Worm (Caenorhabditis elegans) whole organism, early embryonic: Measurements from ENCODE around the gene W09C2.9.

Experiments
- B0310.2 ChIP-seq: sonication (generic microtip); optimal IDR thresholded peaks from 2 replicates; lab custom pipeline; 2016; ENCODE audit warnings: mild to moderate bottlenecking, missing genetic modification characterization, missing compliant biosample characterization
- F13C5.2 ChIP-seq: sonication (generic microtip); optimal IDR thresholded peaks from 2 replicates; lab custom pipeline; 2017; ENCODE audit warnings: mild to moderate bottlenecking, missing genetic modification characterization, inconsistent platforms, missing compliant biosample characterization
- aly-1 ChIP-seq: sonication (generic microtip); optimal IDR thresholded peaks from 2 replicates; lab custom pipeline; 2016; ENCODE audit warnings: missing genetic modification characterization, missing compliant biosample characterization
- ama-1 ChIP-seq: fragments of 150-350 bp; optimal IDR thresholded peaks from 2 replicates; lab custom pipeline; 2014
- ceh-13 ChIP-seq: fragments of 200-800 bp; sonication (Bioruptor generic); optimal IDR thresholded peaks from 2 replicates; lab custom pipeline; 2018; ENCODE audit warnings: mild to moderate bottlenecking, missing genetic modification characterization, missing compliant biosample characterization
- ceh-36 ChIP-seq: sonication (generic microtip); optimal IDR thresholded peaks from 2 replicates; lab custom pipeline; 2016; ENCODE audit warnings: missing genetic modification characterization, inconsistent platforms, missing compliant biosample characterization
- ets-7 ChIP-seq: sonication (generic microtip); optimal IDR thresholded peaks from 2 replicates; lab custom pipeline; 2016; ENCODE audit warnings: missing genotype, missing genetic modification characterization, missing compliant biosample characterization
- flt-1 ChIP-seq: fragments of 200-800 bp; sonication (Bioruptor generic); IDR thresholded peaks from 2 replicates; pipeline ENCODE4 v1.3.6; 2022; ENCODE audit warnings: missing genetic modification characterization, missing compliant biosample characterization
- hmbx-1 ChIP-seq: sonication (generic microtip); optimal IDR thresholded peaks from 2 replicates; lab custom pipeline; 2016; ENCODE audit warnings: mild to moderate bottlenecking, missing genetic modification characterization, missing compliant biosample characterization
- hmg-4 ChIP-seq: fragments of 200-800 bp; sonication (Bioruptor generic); optimal IDR thresholded peaks from 2 replicates; lab custom pipeline; 2018; ENCODE audit warnings: mild to moderate bottlenecking, missing genetic modification characterization, missing compliant biosample characterization
- hnd-1 ChIP-seq: sonication (generic microtip); optimal IDR thresholded peaks from 2 replicates; lab custom pipeline; 2016; ENCODE audit warnings: missing genetic modification characterization, missing compliant biosample characterization
- pes-1 ChIP-seq: fragments of 200-800 bp; sonication (Bioruptor generic); IDR thresholded peaks from 2 replicates; pipeline ENCODE4 v1.3.6; 2022; ENCODE audit warnings: missing genetic modification reagents, missing genetic modification characterization, missing compliant biosample characterization
- scrt-1 ChIP-seq: fragments of 200-800 bp; sonication (Bioruptor generic); IDR thresholded peaks from 2 replicates; pipeline ENCODE4 v1.3.6; 2022; ENCODE audit warnings: missing genetic modification characterization, missing compliant biosample characterization
- sea-1 ChIP-seq: fragments of 200-800 bp; sonication (Bioruptor generic); conservative IDR thresholded peaks from 2 replicates; pipeline ENCODE4 v1.3.6; 2022; ENCODE audit warnings: missing genetic modification characterization, missing compliant biosample characterization
- tbx-11 ChIP-seq: fragments of 200-800 bp; sonication (Bioruptor generic); IDR thresholded peaks from 2 replicates; pipeline ENCODE4 v1.3.6; 2022; ENCODE audit warnings: missing genetic modification characterization, missing compliant biosample characterization
- tbx-37 ChIP-seq: fragments of 200-800 bp; sonication (Bioruptor generic); conservative IDR thresholded peaks from 2 replicates; pipeline ENCODE4 v1.3.6; 2022; ENCODE audit warnings: missing genetic modification reagents, missing genetic modification characterization, missing compliant biosample characterization
- tra-4 ChIP-seq: sonication (generic microtip); optimal IDR thresholded peaks from 2 replicates; lab custom pipeline; 2017; ENCODE audit warnings: missing genetic modification characterization, missing compliant biosample characterization

Gene W09C2.9

ce11 chrIV:9655556-9655955 is 32.4 kb upstream of the W09C2.9 start:
- TF ChIP-seq ama-1 (lab: Kevin White, UChicago) (no peak), hnd-1 (tag; lab: Kevin White, UChicago) (no peak), ceh-36 (tag; lab: Kevin White, UChicago) (no peak), ceh-13 (GFP tag; lab: Kevin White, UChicago) (no peak), tra-4 (tag; lab: Kevin White, UChicago) (no peak), hmg-4 (GFP tag; lab: Kevin White, UChicago) (no peak), pes-1 (GFP tag; lab: Robert Waterston, UW) (no peak), tbx-11 (GFP tag; lab: Robert Waterston, UW) (no peak)

DNA sequence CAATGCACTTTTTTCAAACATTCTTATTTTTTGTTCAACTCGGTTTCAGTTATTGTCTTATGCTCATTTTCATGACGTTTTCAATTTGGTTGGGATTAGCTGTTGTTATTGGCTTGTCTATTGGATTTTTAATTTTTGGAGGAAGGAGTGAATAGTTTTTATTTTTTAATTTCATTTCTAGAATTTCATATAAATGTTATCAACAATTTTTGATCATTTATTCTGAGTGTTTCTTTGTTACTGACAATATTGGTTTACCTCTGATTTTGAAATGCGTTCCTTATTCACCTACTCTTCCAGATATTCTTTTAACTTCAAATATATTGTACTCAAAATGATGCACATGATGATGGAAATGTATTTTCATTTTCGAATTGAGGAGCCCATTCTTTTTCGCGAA is 30.8 kb upstream of the W09C2.9 start, which contains the start of gene F58G6.7:
Gene F58G6.7 (plus strand): TSS at position 301 of the 400 bp plus-strand sequence.
- TF ChIP-seq pes-1 (GFP tag; lab: Robert Waterston, UW) = no peak
- TF ChIP-seq hmbx-1 (tag; lab: Kevin White, UChicago) = no peak
- TF ChIP-seq ama-1 (lab: Kevin White, UChicago) = no peak
- TF ChIP-seq sea-1 = no peak
- TF ChIP-seq F13C5.2 (tag; lab: Kevin White, UChicago) = no peak
- TF ChIP-seq tra-4 (tag; lab: Kevin White, UChicago) = no peak
- TF ChIP-seq hnd-1 (tag; lab: Kevin White, UChicago) = no peak
- no peak for TF ChIP-seq ceh-13 (GFP tag; lab: Kevin White, UChicago)
- TF ChIP-seq scrt-1 (GFP tag; lab: Robert Waterston, UW) = no peak
- TF ChIP-seq ceh-36 (tag; lab: Kevin White, UChicago) = no peak
- TF ChIP-seq flt-1 (GFP tag; lab: Robert Waterston, UW) = no peak
- TF ChIP-seq aly-1 (tag; lab: Kevin White, UChicago) = no peak
- no peak for TF ChIP-seq hmg-4 (GFP tag; lab: Kevin White, UChicago)
- no peak for TF ChIP-seq tbx-37 (GFP tag; lab: Robert Waterston, UW)
- no peak for TF ChIP-seq B0310.2 (tag; lab: Kevin White, UChicago)
- TF ChIP-seq ets-7 = no peak

ce11 chrIV:9653184-9653583 is 30.0 kb upstream of the W09C2.9 start, which contains the start of gene F58G6.3:
F58G6.3 (plus strand) TSS chrIV:9653535.
- no peak for TF ChIP-seq ceh-13 (GFP tag; lab: Kevin White, UChicago)
- no peak for TF ChIP-seq hmbx-1 (tag; lab: Kevin White, UChicago)
- TF ChIP-seq hnd-1 (tag; lab: Kevin White, UChicago) = no peak
- no peak for TF ChIP-seq aly-1 (tag; lab: Kevin White, UChicago)
- TF ChIP-seq flt-1 (GFP tag; lab: Robert Waterston, UW) = no peak
- TF ChIP-seq F13C5.2 (tag; lab: Kevin White, UChicago) = no peak
- TF ChIP-seq sea-1 = no peak
- TF ChIP-seq tra-4 (tag; lab: Kevin White, UChicago) = no peak
- no peak for TF ChIP-seq B0310.2 (tag; lab: Kevin White, UChicago)
- no peak for TF ChIP-seq pes-1 (GFP tag; lab: Robert Waterston, UW)
- no peak for TF ChIP-seq tbx-37 (GFP tag; lab: Robert Waterston, UW)
- no peak for TF ChIP-seq ceh-36 (tag; lab: Kevin White, UChicago)
- TF ChIP-seq ets-7 = no peak
- no peak for TF ChIP-seq tbx-11 (GFP tag; lab: Robert Waterston, UW)
- TF ChIP-seq scrt-1 (GFP tag; lab: Robert Waterston, UW) = no peak

DNA sequence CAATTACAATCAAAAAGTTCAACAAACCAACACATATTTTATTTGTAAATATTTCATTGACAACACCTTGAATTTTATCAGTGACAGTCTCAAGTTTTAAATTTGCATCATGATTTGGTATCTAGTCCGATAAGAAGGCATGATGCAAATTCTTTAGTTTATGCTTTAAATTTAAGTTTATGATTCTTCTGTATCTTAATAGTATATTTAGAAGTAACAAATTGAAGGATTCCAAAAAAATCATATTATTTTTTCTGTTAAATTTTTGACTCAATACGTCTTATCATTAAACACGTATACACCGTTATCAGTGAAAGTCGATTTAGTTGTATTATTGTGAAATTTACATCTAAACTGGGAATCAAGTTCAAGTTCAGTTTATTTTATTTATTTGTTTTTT is 28.1 kb upstream of the W09C2.9 start, which contains the start of gene chca-1:
Gene chca-1 (plus strand): TSS at position 161 of the 400 bp plus-strand sequence.
- TF ChIP-seq sea-1 (no peak), B0310.2 (tag; lab: Kevin White, UChicago) (no peak)

DNA sequence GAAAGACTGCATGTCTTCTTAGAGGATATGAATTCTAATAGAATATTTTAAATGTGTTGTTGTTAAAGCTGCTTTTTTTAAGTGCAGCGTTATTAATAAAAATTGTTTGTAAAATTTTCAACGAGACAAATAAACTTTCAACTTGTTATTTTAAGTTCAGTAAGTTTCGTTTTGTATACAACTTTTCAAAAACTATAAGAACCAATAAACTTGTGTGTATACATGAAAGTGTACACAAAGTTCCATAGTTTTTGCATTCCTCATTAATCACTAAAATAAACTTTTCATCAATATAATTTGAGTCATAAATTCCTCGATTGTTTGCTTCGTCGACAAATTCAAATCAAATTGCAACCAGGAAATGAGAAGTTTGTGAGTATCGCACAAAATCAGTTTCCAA is 25.5 kb upstream of the W09C2.9 start, which contains the start of gene srm-3:
Gene srm-3 (plus strand): TSS at position 301 of the 400 bp plus-strand sequence.
- no peak for TF ChIP-seq scrt-1 (GFP tag; lab: Robert Waterston, UW)
- no peak for TF ChIP-seq pes-1 (GFP tag; lab: Robert Waterston, UW)
- no peak for TF ChIP-seq ceh-36 (tag; lab: Kevin White, UChicago)
- no peak for TF ChIP-seq F13C5.2 (tag; lab: Kevin White, UChicago)

DNA sequence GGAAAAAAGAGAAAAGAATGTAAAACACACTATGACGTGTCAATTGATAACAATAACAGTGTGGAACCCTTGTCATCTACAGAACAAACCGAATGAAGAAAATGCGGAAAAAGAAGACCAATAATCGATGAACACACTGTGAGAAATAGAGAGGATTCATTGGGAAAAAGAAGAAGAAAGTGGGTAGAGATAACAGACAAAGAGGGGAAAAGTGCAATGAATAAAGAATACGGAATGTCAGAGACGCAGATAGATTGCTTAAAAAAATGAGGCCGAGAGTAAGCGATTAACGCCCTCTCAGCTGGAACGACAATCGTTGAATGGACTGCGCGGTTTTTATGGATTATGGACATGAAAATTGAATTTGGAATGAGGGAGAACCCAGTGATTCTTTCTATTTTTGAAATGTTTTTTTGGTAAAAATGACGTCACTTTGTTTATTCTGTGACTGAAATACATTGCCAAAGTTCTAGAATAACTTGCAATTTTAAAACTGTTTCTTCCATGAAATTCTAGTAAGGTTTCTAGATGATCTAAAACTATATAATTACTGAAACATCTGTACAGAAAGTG is 24.7 kb upstream of the W09C2.9 start, which contains the start of gene amph-1:
Gene amph-1 (minus strand): TSS at position 85 of the 573 bp plus-strand sequence.
- TF ChIP-seq F13C5.2 (tag; lab: Kevin White, UChicago) (peak; percentile 1), aly-1 (tag; lab: Kevin White, UChicago) (no peak)

DNA sequence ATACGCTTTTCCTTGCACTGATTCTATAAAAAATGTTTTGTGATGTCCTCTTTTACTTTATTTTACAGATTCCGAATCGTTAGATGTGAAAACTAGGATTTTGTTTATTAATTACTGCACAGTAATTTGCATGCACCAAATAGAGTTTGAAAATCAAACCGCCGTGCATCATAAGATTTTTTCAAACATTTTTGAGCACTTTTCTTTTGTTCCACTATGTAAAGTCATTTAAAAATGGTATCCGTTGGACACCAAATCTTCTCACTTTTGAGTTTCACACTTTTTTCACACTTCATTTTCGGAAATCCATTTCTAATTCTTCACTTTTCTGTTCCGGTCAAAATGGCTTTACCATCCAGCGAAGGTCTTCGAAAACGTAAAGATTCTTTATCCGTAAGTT is 20.0 kb upstream of the W09C2.9 start, which contains the start of gene degl-2:
Gene degl-2 (plus strand): TSS at position 301 of the 400 bp plus-strand sequence.
- TF ChIP-seq tbx-37 (GFP tag; lab: Robert Waterston, UW) (no peak), B0310.2 (tag; lab: Kevin White, UChicago) (no peak), ets-7 (no peak), ama-1 (lab: Kevin White, UChicago) (no peak), scrt-1 (GFP tag; lab: Robert Waterston, UW) (no peak)

DNA sequence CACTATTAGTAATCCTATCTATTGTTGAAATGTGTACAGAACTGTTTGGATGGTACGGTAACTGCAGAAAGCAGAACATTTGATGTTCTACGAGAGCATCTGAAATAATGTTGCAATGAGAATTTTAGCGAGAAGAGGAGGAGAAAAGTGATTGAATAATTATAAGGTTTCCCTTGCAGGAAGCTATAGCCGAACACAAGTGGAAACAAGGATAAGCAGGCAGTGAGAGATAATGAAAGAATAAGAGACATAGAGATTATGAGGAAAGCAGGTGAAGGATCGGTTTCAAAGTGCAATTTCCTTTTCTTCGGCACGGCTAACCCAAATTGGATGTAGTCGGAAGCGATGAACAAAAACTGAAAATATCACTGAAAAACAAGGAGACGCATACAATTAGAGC is 18.8 kb upstream of the W09C2.9 start, which contains the start of gene del-2:
Gene del-2 (minus strand): TSS at position 101 of the 400 bp plus-strand sequence.
- TF ChIP-seq ceh-36 (tag; lab: Kevin White, UChicago) (no peak), hmbx-1 (tag; lab: Kevin White, UChicago) (no peak)
